Fruit fly (Drosophila melanogaster) whole organism, embryonic: ENCODE measurements around the gene tj.

Source experiments
- Bgb ChIP-seq: fragments of 200-800 bp; sonication (Bioruptor generic); IDR thresholded peaks from 2 replicates; pipeline ENCODE4 v1.3.6; 2022; ENCODE audit warnings: missing biosample characterization, missing genetic modification characterization; ENCODE audit not compliant: partially characterized antibody
- CG10366 ChIP-seq: fragments of 200-800 bp; sonication (Bioruptor generic); IDR thresholded peaks from 2 replicates; pipeline ENCODE4 v1.3.6; 2022; ENCODE audit warnings: missing biosample characterization, missing genetic modification characterization
- CG13287 ChIP-seq: fragments of 200-800 bp; sonication (Bioruptor generic); IDR thresholded peaks from 2 replicates; pipeline ENCODE4 v1.3.6; 2022; ENCODE audit warnings: missing biosample characterization, missing genetic modification characterization; ENCODE audit not compliant: partially characterized antibody
- CG14014 ChIP-seq: fragments of 200-800 bp; sonication (Bioruptor generic); IDR thresholded peaks from 2 replicates; pipeline ENCODE4 v1.3.6; 2022; ENCODE audit warnings: missing biosample characterization, missing genetic modification characterization
- CG14860 ChIP-seq: fragments of 200-800 bp; sonication (Bioruptor generic); IDR thresholded peaks from 3 replicates; pipeline ENCODE4 v1.3.6; 2022; ENCODE audit warnings: missing biosample characterization, missing genetic modification characterization; ENCODE audit not compliant: partially characterized antibody
- CG15269 ChIP-seq: fragments of 200-800 bp; sonication (Bioruptor generic); optimal IDR thresholded peaks from 2 replicates; lab custom pipeline; 2018; ENCODE audit warnings: missing biosample characterization, mild to moderate bottlenecking, missing genetic modification characterization, moderate library complexity
- CG16815 ChIP-seq: fragments of 200-800 bp; sonication (Bioruptor generic); optimal IDR thresholded peaks from 3 replicates; lab custom pipeline; 2017; ENCODE audit warnings: missing biosample characterization, mild to moderate bottlenecking, missing genetic modification characterization
- CG18011 ChIP-seq: fragments of 200-800 bp; sonication (Bioruptor generic); optimal IDR thresholded peaks from 2 replicates; lab custom pipeline; 2017; ENCODE audit warnings: missing biosample characterization, missing genetic modification characterization, mild to moderate bottlenecking, moderate library complexity, missing genotype
- CG18619 ChIP-seq: fragments of 200-800 bp; sonication (Bioruptor generic); optimal IDR thresholded peaks from 3 replicates; lab custom pipeline; 2017; ENCODE audit warnings: missing biosample characterization, mild to moderate bottlenecking, missing genetic modification characterization
- CG2116 ChIP-seq: fragments of 200-800 bp; sonication (Bioruptor generic); optimal IDR thresholded peaks from 3 replicates; lab custom pipeline; 2018; ENCODE audit warnings: missing biosample characterization, mild to moderate bottlenecking, missing genetic modification characterization
- CG2129 ChIP-seq: fragments of 200-800 bp; sonication (Bioruptor generic); IDR thresholded peaks from 2 replicates; pipeline ENCODE4 v1.3.6; 2022; ENCODE audit warnings: missing biosample characterization, missing genetic modification characterization; ENCODE audit not compliant: partially characterized antibody
- CG34376 ChIP-seq: fragments of 200-800 bp; sonication (Bioruptor generic); optimal IDR thresholded peaks from 2 replicates; lab custom pipeline; 2018; ENCODE audit warnings: missing biosample characterization, mild to moderate bottlenecking, missing genetic modification characterization
- CG34422 ChIP-seq: fragments of 200-800 bp; sonication (Bioruptor generic); IDR thresholded peaks from 3 replicates; pipeline ENCODE4 v1.3.6; 2022; ENCODE audit warnings: missing biosample characterization, missing genetic modification characterization
- CG7839 ChIP-seq: fragments of 200-800 bp; sonication (Bioruptor generic); optimal IDR thresholded peaks from 3 replicates; lab custom pipeline; 2018; ENCODE audit warnings: missing biosample characterization, mild to moderate bottlenecking, missing genetic modification characterization, moderate library complexity
- CG8281 ChIP-seq: fragments of 200-800 bp; sonication (Bioruptor generic); optimal IDR thresholded peaks from 2 replicates; lab custom pipeline; 2018; ENCODE audit warnings: missing biosample characterization, mild to moderate bottlenecking, missing genetic modification characterization, moderate library complexity
- CG8290 ChIP-seq, 3 experiments: fragments of 200-800 bp; sonication (Bioruptor generic); optimal IDR thresholded peaks; 2 replicates each; lab custom pipeline; 2016 to 2019; ENCODE audit warnings: missing biosample characterization in 3 of 3, missing genetic modification characterization in 3 of 3, mild to moderate bottlenecking in 2 of 3, moderate library complexity in 1 of 3
- CG8388 ChIP-seq: fragments of 200-800 bp; sonication (Bioruptor generic); optimal IDR thresholded peaks from 2 replicates; lab custom pipeline; 2019; ENCODE audit warnings: missing biosample characterization, mild to moderate bottlenecking, missing genetic modification characterization, moderate library complexity
- CG8924 ChIP-seq: fragments of 200-800 bp; optimal IDR thresholded peaks from 3 replicates; lab custom pipeline; 2019; ENCODE audit warnings: missing biosample characterization, mild to moderate bottlenecking, missing genetic modification characterization, moderate library complexity
- CG9932 ChIP-seq: fragments of 200-800 bp; sonication (Bioruptor generic); IDR thresholded peaks from 2 replicates; pipeline ENCODE4 v1.3.6; 2022; ENCODE audit warnings: missing biosample characterization, missing genetic modification characterization
- CrebB ChIP-seq: fragments of 200-800 bp; sonication (Bioruptor generic); optimal IDR thresholded peaks from 3 replicates; lab custom pipeline; 2018; ENCODE audit warnings: missing biosample characterization, mild to moderate bottlenecking, missing genetic modification characterization
- Ets65A ChIP-seq: fragments of 200-800 bp; sonication (Bioruptor generic); peaks from one replicate; lab custom pipeline; 2016; ENCODE audit warnings: missing biosample characterization, missing genetic modification characterization
- Fer1 ChIP-seq: fragments of 200-800 bp; sonication (Bioruptor generic); optimal IDR thresholded peaks from 2 replicates; lab custom pipeline; 2017; ENCODE audit warnings: missing biosample characterization, mild to moderate bottlenecking, missing genetic modification characterization
- Fer2 ChIP-seq: fragments of 200-800 bp; sonication (Bioruptor generic); optimal IDR thresholded peaks from 2 replicates; lab custom pipeline; 2018; ENCODE audit warnings: missing biosample characterization, mild to moderate bottlenecking, missing genetic modification characterization, moderate library complexity
- Lpt ChIP-seq: fragments of >200 bp; optimal IDR thresholded peaks from 2 replicates; lab custom pipeline; 2018; ENCODE audit warnings: missing biosample characterization, missing genetic modification characterization
- Max ChIP-seq: fragments of 200-800 bp; sonication (Bioruptor generic); optimal IDR thresholded peaks from 2 replicates; lab custom pipeline; 2016; ENCODE audit warnings: missing biosample characterization, mild to moderate bottlenecking, missing genetic modification characterization
- Mes4 ChIP-seq: fragments of 200-800 bp; sonication (Bioruptor generic); optimal IDR thresholded peaks from 2 replicates; lab custom pipeline; 2016; ENCODE audit warnings: missing biosample characterization, missing genetic modification characterization
- NFAT ChIP-seq: fragments of 200-800 bp; sonication (Bioruptor generic); IDR thresholded peaks from 2 replicates; pipeline ENCODE4 v1.3.6; 2022; ENCODE audit warnings: missing biosample characterization, missing genetic modification characterization
- NK7.1 ChIP-seq: fragments of 200-800 bp; sonication (Bioruptor generic); optimal IDR thresholded peaks from 3 replicates; lab custom pipeline; 2016; ENCODE audit warnings: missing biosample characterization, missing genetic modification characterization
- Nf-YC ChIP-seq: fragments of 200-800 bp; optimal IDR thresholded peaks from 3 replicates; lab custom pipeline; 2019; ENCODE audit warnings: missing biosample characterization, mild to moderate bottlenecking, missing genetic modification characterization, moderate library complexity
- Side ChIP-seq: fragments of 200-800 bp; sonication (Bioruptor generic); optimal IDR thresholded peaks from 2 replicates; lab custom pipeline; 2016; ENCODE audit warnings: missing biosample characterization, missing genetic modification characterization
- Sin3A ChIP-seq: fragments of >200 bp; optimal IDR thresholded peaks from 2 replicates; lab custom pipeline; 2018
- Spps ChIP-seq: fragments of 200-800 bp; sonication (Bioruptor generic); optimal IDR thresholded peaks from 2 replicates; lab custom pipeline; 2018; ENCODE audit warnings: missing biosample characterization, mild to moderate bottlenecking, missing genetic modification characterization
- bcd ChIP-seq: fragments of 200-800 bp; sonication (Bioruptor generic); optimal IDR thresholded peaks from 2 replicates; lab custom pipeline; 2017; ENCODE audit warnings: missing biosample characterization, mild to moderate bottlenecking, missing genetic modification characterization
- cato ChIP-seq: fragments of 200-800 bp; sonication (Bioruptor generic); optimal IDR thresholded peaks from 2 replicates; lab custom pipeline; 2016; ENCODE audit warnings: missing biosample characterization, missing genetic modification characterization, borderline replicate concordance
- cg ChIP-seq: fragments of 200-800 bp; sonication (Bioruptor generic); optimal IDR thresholded peaks from 3 replicates; lab custom pipeline; 2019; ENCODE audit warnings: missing biosample characterization, mild to moderate bottlenecking, missing genetic modification characterization, moderate library complexity
- dm ChIP-seq: fragments of 200-800 bp; sonication (Bioruptor generic); optimal IDR thresholded peaks from 3 replicates; lab custom pipeline; 2016; ENCODE audit warnings: missing biosample characterization, missing genetic modification characterization
- fd3F ChIP-seq: fragments of 200-800 bp; sonication (Bioruptor generic); optimal IDR thresholded peaks from 2 replicates; lab custom pipeline; 2018; ENCODE audit warnings: missing biosample characterization, mild to moderate bottlenecking, missing genetic modification characterization, moderate library complexity
- gsb ChIP-seq: fragments of 200-800 bp; sonication (Bioruptor generic); IDR thresholded peaks from 2 replicates; pipeline ENCODE4 v1.3.6; 2022; ENCODE audit warnings: missing biosample characterization, missing genetic modification characterization
- hb ChIP-seq: fragments of 200-800 bp; sonication (Bioruptor generic); IDR thresholded peaks from 3 replicates; pipeline ENCODE4 v1.3.6; 2022; ENCODE audit warnings: missing biosample characterization, missing genetic modification characterization; ENCODE audit not compliant: partially characterized antibody
- ken ChIP-seq: fragments of 200-800 bp; sonication (Bioruptor generic); IDR thresholded peaks from 3 replicates; pipeline ENCODE4 v1.3.6; 2022; ENCODE audit warnings: missing biosample characterization, missing genetic modification characterization
- lilli ChIP-seq: fragments of 200-800 bp; sonication (Bioruptor generic); optimal IDR thresholded peaks from 3 replicates; lab custom pipeline; 2016; ENCODE audit warnings: missing biosample characterization, missing genetic modification characterization
- onecut ChIP-seq: fragments of 200-800 bp; sonication (Bioruptor generic); IDR thresholded peaks from 2 replicates; pipeline ENCODE4 v1.3.6; 2022; ENCODE audit warnings: missing biosample characterization, missing genetic modification characterization
- pan ChIP-seq, 4 experiments: fragments of >200 bp in 3 of 4; fragments of 200-800 bp in 1 of 4; sonication (Bioruptor generic) in 1 of 4; optimal IDR thresholded peaks in 3 of 4; IDR thresholded peaks in 1 of 4; 2 replicates each; pipeline versions ENCODE4 v1.3.6 to Lab custom; 2017 to 2022; ENCODE audit warnings: missing biosample characterization in 2 of 4, missing genetic modification characterization in 2 of 4, mixed read lengths in 1 of 4
- run ChIP-seq: fragments of 200-800 bp; sonication (Bioruptor generic); optimal IDR thresholded peaks from 3 replicates; lab custom pipeline; 2018; ENCODE audit warnings: missing biosample characterization, mild to moderate bottlenecking, missing genetic modification characterization
- slbo ChIP-seq: fragments of 200-800 bp; sonication (Bioruptor generic); IDR thresholded peaks from 2 replicates; pipeline ENCODE4 v1.3.6; 2022; ENCODE audit warnings: missing biosample characterization, missing genetic modification characterization
- unpg ChIP-seq: fragments of 200-800 bp; sonication (Bioruptor generic); optimal IDR thresholded peaks from 3 replicates; lab custom pipeline; 2018; ENCODE audit warnings: missing biosample characterization, mild to moderate bottlenecking, missing genetic modification characterization, moderate library complexity
- usp ChIP-seq: fragments of >200 bp; optimal IDR thresholded peaks from 2 replicates; lab custom pipeline; 2017; ENCODE audit warnings: missing biosample characterization, missing genetic modification characterization

The tj gene

dm6 chr2L:19492934-19493686, 29.0 kb downstream of the tj start, which contains the start of the genes swm and Ctu2 (continued):
- peak; percentile 77 for TF ChIP-seq Nf-YC (tag; lab: Kevin White, UChicago)
- no peak for TF ChIP-seq NFAT (GFP tag; lab: Robert Waterston, UW)
- TF ChIP-seq Ets65A, result no peak
- no peak for TF ChIP-seq Lpt (GFP tag; lab: Kevin White, UChicago)
- no peak for TF ChIP-seq onecut (GFP tag; lab: Robert Waterston, UW)
- peak; percentile 82 for TF ChIP-seq CG8924
- TF ChIP-seq Sin3A (lab: Kevin White, UChicago), result peak; percentile 66
- peak; percentile 64; the same call in 1 of the 3 replicates for TF ChIP-seq CG14860 (GFP tag; lab: Robert Waterston, UW)
- no peak for TF ChIP-seq pan (optimal IDR thresholded peaks at IDR 0.05; lab: Kevin White, UChicago)
- peak in 1 of 2 experiments; percentile 60 for TF ChIP-seq pan (GFP tag; optimal IDR thresholded peaks at IDR 0.05 in 1 of 2, IDR thresholded peaks at IDR 0.05 in 1 of 2)
- peak; percentile 98 for TF ChIP-seq CG2116 (GFP tag; lab: Kevin White, UChicago)
- TF ChIP-seq slbo (GFP tag; lab: Robert Waterston, UW), result peak; percentile 78
- TF ChIP-seq CG13287 (GFP tag; lab: Robert Waterston, UW), result peak; percentile 71
- TF ChIP-seq usp (GFP tag; lab: Kevin White, UChicago), result no peak
- TF ChIP-seq Bgb, result peak; percentile 57; the same call in 1 of the 2 replicates
- TF ChIP-seq CG18011 (GFP tag; lab: Kevin White, UChicago), result peak; percentile 21
- TF ChIP-seq bcd (GFP tag; lab: Kevin White, UChicago), result peak; percentile 63
- no peak for TF ChIP-seq gsb (GFP tag; lab: Robert Waterston, UW)
- TF ChIP-seq NK7.1, result no peak
- TF ChIP-seq CG8290 (GFP tag; optimal IDR thresholded peaks at IDR 0.05; lab: Kevin White, UChicago), result peak; percentile 34
- TF ChIP-seq CG8290 (tag; optimal IDR thresholded peaks at IDR 0.05; lab: Kevin White, UChicago), result peak in 1 of 2 experiments; percentile 29
- peak; percentile 83 for TF ChIP-seq CG9932
- peak; percentile 69 for TF ChIP-seq CG8388 (GFP tag; lab: Kevin White, UChicago)
- peak; percentile 74 for TF ChIP-seq Fer1
- TF ChIP-seq Spps (tag; lab: Kevin White, UChicago), result peak; percentile 13
- TF ChIP-seq run, result no peak
- peak; percentile 62; the same call in 1 of the 3 replicates for TF ChIP-seq hb (GFP tag; lab: Robert Waterston, UW)
- peak; percentile 69 for TF ChIP-seq Fer2
- peak; percentile 2 for TF ChIP-seq Max (GFP tag; lab: Kevin White, UChicago)
- peak; percentile 56 for TF ChIP-seq CG16815 (GFP tag; lab: Kevin White, UChicago)
- no peak for TF ChIP-seq Side (GFP tag; lab: Kevin White, UChicago)
- TF ChIP-seq cg, result peak; percentile 94
- peak; percentile 78 for TF ChIP-seq CG15269 (tag; lab: Kevin White, UChicago)
- TF ChIP-seq CG7839, result peak; percentile 77
- TF ChIP-seq CG10366, result peak; percentile 25; the same call in 1 of the 2 replicates
- TF ChIP-seq Mes4, result no peak
- TF ChIP-seq CG34422 (GFP tag; lab: Robert Waterston, UW), result peak; percentile 39; the same call in 1 of the 3 replicates
- peak; percentile 19; the same call in 1 of the 2 replicates for TF ChIP-seq CG2129
- 0 out of 3 replicates have a peak, but pooled peaks have one; percentile 33 for TF ChIP-seq ken (GFP tag; lab: Robert Waterston, UW)
- peak; percentile 84 for TF ChIP-seq CG8281 (tag; lab: Kevin White, UChicago)
- TF ChIP-seq dm (GFP tag; lab: Kevin White, UChicago), result peak; percentile 20
- TF ChIP-seq unpg, result peak; percentile 76
- peak; percentile 9 for TF ChIP-seq CrebB
- TF ChIP-seq CG18619, result peak; percentile 60
- TF ChIP-seq cato (GFP tag; lab: Kevin White, UChicago), result no peak
- TF ChIP-seq fd3F (GFP tag; lab: Kevin White, UChicago), result peak; percentile 72
- TF ChIP-seq CG34376 (GFP tag; lab: Kevin White, UChicago), result peak; percentile 19
- peak; percentile 28 for TF ChIP-seq lilli
- TF ChIP-seq CG14014, result peak; percentile 65
